Worm (Caenorhabditis elegans) whole organism, mixed stage, embryonic: ENCODE measurements around the gene lin-23.

Experiments
- M03D4.4 ChIP-seq: sonication (generic microtip); optimal IDR thresholded peaks from 2 replicates; lab custom pipeline; 2017; ENCODE audit warnings: mild to moderate bottlenecking, missing genetic modification characterization, missing compliant biosample characterization
- bed-3 ChIP-seq: fragments of 200-800 bp; sonication (Bioruptor generic); optimal IDR thresholded peaks from 3 replicates; lab custom pipeline; 2018; ENCODE audit warnings: mild to moderate bottlenecking, missing genetic modification characterization, moderate library complexity, missing compliant biosample characterization
- ceh-39 ChIP-seq: fragments of 150-350 bp; optimal IDR thresholded peaks from 2 replicates; lab custom pipeline; 2014; ENCODE audit warnings: missing biosample characterization, missing genetic modification characterization
- ceh-43 ChIP-seq: fragments of 200-800 bp; sonication (Bioruptor generic); optimal IDR thresholded peaks from 2 replicates; lab custom pipeline; 2018; ENCODE audit warnings: mild to moderate bottlenecking, missing genetic modification characterization, moderate library complexity, missing compliant biosample characterization
- ceh-83 ChIP-seq: fragments of 200-800 bp; sonication (Bioruptor generic); optimal IDR thresholded peaks from 2 replicates; lab custom pipeline; 2018; ENCODE audit warnings: mild to moderate bottlenecking, missing genetic modification characterization, missing compliant biosample characterization
- ces-1 ChIP-seq: fragments of 150-350 bp; optimal IDR thresholded peaks from 2 replicates; lab custom pipeline; 2014; ENCODE audit warnings: missing biosample characterization, missing genetic modification reagents, missing genetic modification characterization
- drap-1 ChIP-seq: fragments of 200-800 bp; sonication (Bioruptor generic); optimal IDR thresholded peaks from 3 replicates; lab custom pipeline; 2018; ENCODE audit warnings: mild to moderate bottlenecking, missing genetic modification characterization, missing compliant biosample characterization
- elt-1 ChIP-seq: sonication (generic microtip); optimal IDR thresholded peaks from 2 replicates; lab custom pipeline; 2017; ENCODE audit warnings: missing genetic modification characterization, mild to moderate bottlenecking, missing compliant biosample characterization, antibody characterized with exemption, moderate library complexity, borderline replicate concordance; ENCODE audit not compliant: insufficient read depth
- elt-3 ChIP-seq: fragments of 150-350 bp; optimal IDR thresholded peaks from 2 replicates; lab custom pipeline; 2014; ENCODE audit warnings: missing biosample characterization, missing genetic modification characterization
- flh-1 ChIP-seq: fragments of 200-800 bp; sonication (Bioruptor generic); optimal IDR thresholded peaks from 2 replicates; lab custom pipeline; 2018; ENCODE audit warnings: mild to moderate bottlenecking, missing genetic modification characterization, moderate library complexity, missing compliant biosample characterization
- hlh-1 ChIP-seq: fragments of 150-350 bp; optimal IDR thresholded peaks from 2 replicates; lab custom pipeline; 2014; ENCODE audit warnings: missing biosample characterization, missing genetic modification reagents, missing genetic modification characterization
- lin-13 ChIP-seq: fragments of 150-350 bp; optimal IDR thresholded peaks from 2 replicates; lab custom pipeline; 2014; ENCODE audit warnings: missing biosample characterization, missing genetic modification characterization
- lin-32 ChIP-seq: fragments of 200-800 bp; sonication (Bioruptor generic); optimal IDR thresholded peaks from 2 replicates; lab custom pipeline; 2018; ENCODE audit warnings: mild to moderate bottlenecking, missing genetic modification characterization, missing compliant biosample characterization
- lsy-2 ChIP-seq: fragments of 150-350 bp; optimal IDR thresholded peaks from 2 replicates; lab custom pipeline; 2014; ENCODE audit warnings: missing biosample characterization, missing genetic modification characterization
- mab-5 ChIP-seq: fragments of 150-350 bp; optimal IDR thresholded peaks from 2 replicates; lab custom pipeline; 2014; ENCODE audit warnings: missing biosample characterization, missing genetic modification characterization
- mep-1 ChIP-seq: fragments of 150-350 bp; optimal IDR thresholded peaks from 2 replicates; lab custom pipeline; 2017; ENCODE audit warnings: missing biosample characterization, missing genetic modification reagents, missing genetic modification characterization, inconsistent platforms
- mls-2 ChIP-seq: sonication (generic microtip); optimal IDR thresholded peaks from 2 replicates; lab custom pipeline; 2016; ENCODE audit warnings: mild to moderate bottlenecking, missing genetic modification characterization, moderate library complexity, missing compliant biosample characterization
- nhr-12 ChIP-seq: fragments of 150-350 bp; optimal IDR thresholded peaks from 2 replicates; lab custom pipeline; 2014; ENCODE audit warnings: missing biosample characterization, missing genetic modification characterization
- nhr-2 ChIP-seq: fragments of 150-350 bp; optimal IDR thresholded peaks from 2 replicates; lab custom pipeline; 2014; ENCODE audit warnings: missing biosample characterization, missing genetic modification characterization
- nhr-237 ChIP-seq: fragments of 150-350 bp; optimal IDR thresholded peaks from 2 replicates; lab custom pipeline; 2014; ENCODE audit warnings: missing biosample characterization, missing genetic modification characterization
- nhr-28 ChIP-seq: fragments of 150-350 bp; optimal IDR thresholded peaks from 2 replicates; lab custom pipeline; 2014; ENCODE audit warnings: missing biosample characterization, missing genetic modification characterization
- nhr-76 ChIP-seq: sonication (generic microtip); optimal IDR thresholded peaks from 2 replicates; lab custom pipeline; 2017; ENCODE audit warnings: missing biosample characterization, missing genetic modification characterization
- snpc-4 ChIP-seq: fragments of 150-350 bp; optimal IDR thresholded peaks from 2 replicates; lab custom pipeline; 2014; ENCODE audit warnings: missing biosample characterization, missing genetic modification characterization
- sptf-1 ChIP-seq: sonication (generic microtip); optimal IDR thresholded peaks from 2 replicates; lab custom pipeline; 2017; ENCODE audit warnings: mild to moderate bottlenecking, missing genetic modification characterization, moderate library complexity, missing compliant biosample characterization
- tbx-8 ChIP-seq: fragments of 200-800 bp; sonication (Bioruptor generic); optimal IDR thresholded peaks from 2 replicates; lab custom pipeline; 2018; ENCODE audit warnings: mild to moderate bottlenecking, missing genetic modification characterization, moderate library complexity, missing compliant biosample characterization
- unc-120 ChIP-seq: sonication (generic microtip); optimal IDR thresholded peaks from 2 replicates; lab custom pipeline; 2017; ENCODE audit warnings: missing genetic modification characterization, missing compliant biosample characterization; ENCODE audit not compliant: poor library complexity, severe bottlenecking
- unc-62 ChIP-seq: fragments of 150-350 bp; optimal IDR thresholded peaks from 2 replicates; lab custom pipeline; 2014; ENCODE audit warnings: missing biosample characterization, missing genetic modification reagents, missing genetic modification characterization
- zip-8 ChIP-seq: fragments of 150-350 bp; optimal IDR thresholded peaks from 2 replicates; lab custom pipeline; 2014; ENCODE audit warnings: missing biosample characterization, missing genetic modification characterization
- ztf-11 ChIP-seq: fragments of 150-350 bp; optimal IDR thresholded peaks from 2 replicates; lab custom pipeline; 2014; ENCODE audit warnings: missing biosample characterization, missing genetic modification characterization

The lin-23 gene

ce11 chrII:6333887-6334286 lies 37.2 kb upstream of the lin-23 start, which contains the start of gene ttc-39B:
Gene ttc-39B, minus strand, starts transcription at chrII:6333987.
- TF ChIP-seq mab-5 (tag; lab: Kevin White, UChicago) = no peak
- no peak for TF ChIP-seq ceh-43 (GFP tag; lab: Kevin White, UChicago)
- no peak for TF ChIP-seq hlh-1 (tag; lab: Kevin White, UChicago)
- no peak for TF ChIP-seq drap-1
- TF ChIP-seq tbx-8 (GFP tag; lab: Kevin White, UChicago) = no peak
- TF ChIP-seq snpc-4 (tag; lab: Kevin White, UChicago) = no peak

- TF ChIP-seq nhr-12 (tag; lab: Kevin White, UChicago) (no peak), elt-1 (no peak), flh-1 (GFP tag; lab: Kevin White, UChicago) (no peak), ceh-39 (tag; lab: Kevin White, UChicago) (no peak), unc-62 (no peak), unc-120 (tag; lab: Kevin White, UChicago) (no peak), sptf-1 (tag; lab: Kevin White, UChicago) (no peak), elt-3 (tag; lab: Kevin White, UChicago) (no peak)
- TF ChIP-seq, all 35 proteins: peak for 0
These were observed 36.3 kb upstream of the lin-23 start for ce11 chrII:6334745-6335260.

ce11 chrII:6335358-6335757 lies 35.7 kb upstream of the lin-23 start, which contains the start of gene C32D5.14:
Gene C32D5.14, plus strand, starts transcription at chrII:6335488.
- TF ChIP-seq M03D4.4 (tag; lab: Kevin White, UChicago) = no peak

- TF ChIP-seq nhr-2 (tag; lab: Kevin White, UChicago) (no peak), drap-1 (no peak), nhr-28 (no peak), bed-3 (no peak), ceh-43 (GFP tag; lab: Kevin White, UChicago) (no peak), ces-1 (GFP tag; lab: Kevin White, UChicago) (no peak), snpc-4 (tag; lab: Kevin White, UChicago) (no peak), M03D4.4 (tag; lab: Kevin White, UChicago) (no peak), ceh-83 (GFP tag; lab: Kevin White, UChicago) (no peak), lin-13 (tag; lab: Kevin White, UChicago) (no peak), unc-120 (tag; lab: Kevin White, UChicago) (no peak), lin-32 (no peak), flh-1 (GFP tag; lab: Kevin White, UChicago) (no peak), nhr-76 (tag; lab: Kevin White, UChicago) (no peak), zip-8 (no peak), mep-1 (tag; lab: Kevin White, UChicago) (no peak), hlh-1 (tag; lab: Kevin White, UChicago) (no peak), nhr-12 (tag; lab: Kevin White, UChicago) (no peak), mls-2 (tag; lab: Kevin White, UChicago) (no peak)
- TF ChIP-seq, all 35 proteins: peak for 0
These were observed 31.6 kb upstream of the lin-23 start for ce11 chrII:6339511-6339910.

DNA sequence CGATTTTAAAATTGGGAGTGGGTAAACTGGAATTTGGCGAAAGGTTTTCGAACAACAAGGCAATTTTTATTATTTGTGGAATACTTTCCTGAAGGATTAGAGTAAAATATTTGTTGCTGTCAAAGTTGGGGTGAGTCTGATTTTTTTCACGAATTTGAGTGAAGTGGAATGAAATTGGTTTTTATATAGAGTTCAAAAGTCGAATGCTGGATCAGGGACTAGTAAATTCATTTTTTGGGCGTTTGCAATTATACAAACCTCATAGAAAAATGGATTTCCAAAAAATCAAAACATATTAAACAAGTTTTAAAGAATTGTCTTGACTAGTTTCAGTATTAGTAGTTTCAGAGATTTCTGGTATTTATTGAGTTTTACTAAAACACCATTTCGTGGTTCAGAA lies 31.2 kb upstream of the lin-23 start, which contains the start of gene C32D5.7:
C32D5.7 (minus strand) TSS at position 101 of the 400 bp plus-strand sequence.
- TF ChIP-seq drap-1 (no peak), sptf-1 (tag; lab: Kevin White, UChicago) (no peak), M03D4.4 (tag; lab: Kevin White, UChicago) (no peak), elt-1 (no peak), unc-120 (tag; lab: Kevin White, UChicago) (no peak), mls-2 (tag; lab: Kevin White, UChicago) (no peak)

DNA sequence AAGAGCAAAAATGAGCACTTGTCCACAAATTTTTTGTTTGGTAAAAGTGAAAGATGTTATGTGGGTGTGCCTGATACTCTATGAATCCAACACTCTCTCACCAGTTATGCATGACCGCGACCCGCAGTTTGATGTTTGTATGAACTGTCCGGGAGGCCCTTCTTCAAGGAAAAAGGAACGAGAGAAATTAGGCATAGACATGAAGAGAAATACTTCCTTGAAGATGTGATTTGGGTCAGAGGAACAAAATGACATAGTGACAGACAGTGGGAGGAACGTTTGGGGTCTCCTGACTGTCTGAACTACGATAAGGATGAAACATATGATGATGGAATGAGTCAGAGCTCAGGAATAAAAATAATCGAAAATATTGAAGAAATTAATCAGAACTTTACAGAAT lies 30.0 kb upstream of the lin-23 start:
- TF ChIP-seq M03D4.4 (tag; lab: Kevin White, UChicago) (no peak), unc-62 (no peak), ceh-43 (GFP tag; lab: Kevin White, UChicago) (no peak), elt-1 (no peak), zip-8 (no peak), sptf-1 (tag; lab: Kevin White, UChicago) (no peak), ceh-83 (GFP tag; lab: Kevin White, UChicago) (no peak), lin-32 (no peak), nhr-237 (no peak), elt-3 (tag; lab: Kevin White, UChicago) (no peak), flh-1 (GFP tag; lab: Kevin White, UChicago) (no peak), lsy-2 (tag; lab: Kevin White, UChicago) (no peak), nhr-2 (tag; lab: Kevin White, UChicago) (no peak), tbx-8 (GFP tag; lab: Kevin White, UChicago) (no peak), hlh-1 (tag; lab: Kevin White, UChicago) (no peak), lin-13 (tag; lab: Kevin White, UChicago) (no peak), mab-5 (tag; lab: Kevin White, UChicago) (no peak), bed-3 (no peak), mep-1 (tag; lab: Kevin White, UChicago) (no peak), ztf-11 (tag; lab: Kevin White, UChicago) (no peak)
- TF ChIP-seq, all 35 proteins: peak for 0
